Fruit fly (Drosophila melanogaster): ENCODE measurements around the gene CenG1A.

Gene CenG1A

dm6 chr2L:13835002-13835910 is at the start of gene CenG1A, which contains the start of gene mRpS23:
Gene CenG1A (plus strand): TSS chr2L:13835564.
Gene mRpS23 (minus strand): TSS chr2L:13835072.
- TF ChIP-seq CG32772 (GFP tag; IDR thresholded peaks at IDR 0.05), result peak; percentile 100
- TF ChIP-seq CG7372 (GFP tag; IDR thresholded peaks at IDR 0.05), result peak; percentile 100
- peak; percentile 73 to 89 for TF ChIP-seq insv (GFP tag; optimal IDR thresholded peaks at IDR 0.05)
- peak; percentile 100 for TF ChIP-seq CG12659 (GFP tag; optimal IDR thresholded peaks at IDR 0.05)
- peak; percentile 100 for TF ChIP-seq CG3726 (GFP tag; IDR thresholded peaks at IDR 0.05)
- TF ChIP-seq Ets65A (GFP tag), result peak; percentile 100
- TF ChIP-seq Gug (GFP tag; IDR thresholded peaks at IDR 0.05), result peak; percentile 100
- peak; percentile 99 for TF ChIP-seq CG7987 (GFP tag; optimal IDR thresholded peaks at IDR 0.05)
- TF ChIP-seq sob (GFP tag; IDR thresholded peaks at IDR 0.05), result peak; percentile 100
- peak; percentile 97 for TF ChIP-seq TFAM (GFP tag; optimal IDR thresholded peaks at IDR 0.05)
- peak; percentile 97 for TF ChIP-seq Ets97D (GFP tag; optimal IDR thresholded peaks at IDR 0.05)
- peak; percentile 99 for TF ChIP-seq slou (GFP tag; optimal IDR thresholded peaks at IDR 0.05)
- TF ChIP-seq HLHmδ (GFP tag; optimal IDR thresholded peaks at IDR 0.05), result peak; percentile 86
- TF ChIP-seq tna (GFP tag; IDR thresholded peaks at IDR 0.05; ENCODE audit: partially characterized antibody), result peak; percentile 53
- peak; percentile 100 for TF ChIP-seq CG6854 (GFP tag; optimal IDR thresholded peaks at IDR 0.05)
- peak; percentile 100 for TF ChIP-seq CG18619 (GFP tag; optimal IDR thresholded peaks at IDR 0.05)
- TF ChIP-seq CG6254 (GFP tag; optimal IDR thresholded peaks at IDR 0.05), result peak; percentile 98
- TF ChIP-seq vnd (GFP tag; IDR thresholded peaks at IDR 0.05; ENCODE audit: partially characterized antibody), result peak; percentile 85
- TF ChIP-seq CG2116 (GFP tag; optimal IDR thresholded peaks at IDR 0.05), result peak; percentile 95
- peak; percentile 99 for TF ChIP-seq luna (GFP tag; optimal IDR thresholded peaks at IDR 0.05)
- TF ChIP-seq CG7357 (GFP tag; IDR thresholded peaks at IDR 0.05), result peak; percentile 99
- peak; percentile 100 for TF ChIP-seq CG18599 (GFP tag; optimal IDR thresholded peaks at IDR 0.05)
- TF ChIP-seq CG9437 (GFP tag; optimal IDR thresholded peaks at IDR 0.05), result peak; percentile 96
- TF ChIP-seq Atf6 (GFP tag; IDR thresholded peaks at IDR 0.05), result peak; percentile 100
- TF ChIP-seq CG17829 (tag; optimal IDR thresholded peaks at IDR 0.05), result peak; percentile 100
- peak; percentile 99 for TF ChIP-seq disco-r (GFP tag; optimal IDR thresholded peaks at IDR 0.05)
- peak in 1 of 2 experiments; percentile 62 for TF ChIP-seq eve (GFP tag; optimal IDR thresholded peaks at IDR 0.05)
- TF ChIP-seq stc (GFP tag; IDR thresholded peaks at IDR 0.05), result peak; percentile 100
- peak; percentile 100 for TF ChIP-seq H2.0 (GFP tag; IDR thresholded peaks at IDR 0.05)
- TF ChIP-seq ato (GFP tag; IDR thresholded peaks at IDR 0.05; ENCODE audit: partially characterized antibody), result 0 out of 2 replicates have a peak, but pooled peaks have one; percentile 33
- peak; percentile 100 for TF ChIP-seq CG4617 (GFP tag; optimal IDR thresholded peaks at IDR 0.05; ENCODE audit: borderline replicate concordance)
- TF ChIP-seq pho (GFP tag; optimal IDR thresholded peaks at IDR 0.05), result peak; percentile 100
- peak; percentile 99 for TF ChIP-seq CG4282 (GFP tag; optimal IDR thresholded peaks at IDR 0.05)
- TF ChIP-seq gt (GFP tag; IDR thresholded peaks at IDR 0.05), result peak; percentile 99
- peak; percentile 64; the same call in 1 of the 2 replicates for TF ChIP-seq bbx (GFP tag; IDR thresholded peaks at IDR 0.05; ENCODE audit: partially characterized antibody)
- peak; percentile 100 for TF ChIP-seq Oaz (GFP tag; IDR thresholded peaks at IDR 0.05)
- TF ChIP-seq CG11398 (GFP tag; optimal IDR thresholded peaks at IDR 0.05), result peak; percentile 99
- peak; percentile 79; the same call in 1 of the 2 replicates for TF ChIP-seq CG2129 (GFP tag; IDR thresholded peaks at IDR 0.05; ENCODE audit: partially characterized antibody)
- peak; percentile 93 for TF ChIP-seq Dll (GFP tag; IDR thresholded peaks at IDR 0.05; ENCODE audit: partially characterized antibody)
- TF ChIP-seq NK7.1 (GFP tag; optimal IDR thresholded peaks at IDR 0.05), result peak; percentile 99
- peak; percentile 99 for TF ChIP-seq Usf (GFP tag; optimal IDR thresholded peaks at IDR 0.05)
- TF ChIP-seq CG13775 (GFP tag; optimal IDR thresholded peaks at IDR 0.05), result peak; percentile 99
- TF ChIP-seq CG10366 (GFP tag; IDR thresholded peaks at IDR 0.05), result peak; percentile 100
- peak; percentile 100 for TF ChIP-seq ind (GFP tag; optimal IDR thresholded peaks at IDR 0.05)
- peak; percentile 100 for TF ChIP-seq al (GFP tag; IDR thresholded peaks at IDR 0.05)
- TF ChIP-seq Nf-YB (GFP tag; optimal IDR thresholded peaks at IDR 0.05), result peak; percentile 92
- peak; percentile 99 for TF ChIP-seq CG11723 (GFP tag; optimal IDR thresholded peaks at IDR 0.05)
- peak; percentile 100 for TF ChIP-seq sim (GFP tag; IDR thresholded peaks at IDR 0.05)

Data from whole organism, embryonic.